Worm (Caenorhabditis elegans): ENCODE data around the gene F32D8.8.

DNA sequence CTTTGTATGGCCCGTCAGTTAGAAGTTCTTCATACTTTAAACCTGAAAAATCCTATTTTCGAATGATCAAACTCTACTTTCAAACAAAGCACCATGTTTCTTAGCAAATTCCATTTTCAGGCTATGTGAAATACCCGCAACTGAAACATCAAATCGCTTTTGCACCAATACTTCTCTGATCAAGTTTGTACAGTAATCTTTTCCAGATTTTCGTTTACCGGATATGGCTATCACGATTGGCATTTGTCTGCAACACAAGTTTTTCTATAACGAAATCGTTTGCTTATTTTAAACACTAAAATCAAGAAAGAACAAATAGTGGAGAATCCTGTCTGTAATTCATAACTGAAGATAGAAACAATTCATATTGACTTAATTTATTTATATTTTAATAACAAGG lies 6.3 kb downstream of the F32D8.8 start, which contains the start of gene F32D8.13:
- TF ChIP-seq ceh-36 (tag; optimal IDR thresholded peaks at IDR 0.05) (no peak), ama-1 (optimal IDR thresholded peaks at IDR 0.05) (no peak), F13C5.2 (tag; optimal IDR thresholded peaks at IDR 0.05) (no peak), hnd-1 (tag; optimal IDR thresholded peaks at IDR 0.05) (no peak), ceh-13 (GFP tag; optimal IDR thresholded peaks at IDR 0.05) (no peak), pes-1 (GFP tag; IDR thresholded peaks at IDR 0.05) (no peak), tbx-11 (GFP tag; IDR thresholded peaks at IDR 0.05) (no peak), hmbx-1 (tag; optimal IDR thresholded peaks at IDR 0.05) (no peak), hmg-4 (GFP tag; optimal IDR thresholded peaks at IDR 0.05) (no peak), B0310.2 (tag; optimal IDR thresholded peaks at IDR 0.05) (no peak), sea-1 (GFP tag; conservative IDR thresholded peaks at IDR 0.05) (no peak), scrt-1 (GFP tag; IDR thresholded peaks at IDR 0.05) (no peak)
